Fruit fly (Drosophila melanogaster) whole organism, embryonic: ENCODE measurements around the gene rho-5.

Experiments
- CG10147 ChIP-seq: fragments of 200-800 bp; sonication (Bioruptor generic); optimal IDR thresholded peaks from 2 replicates; lab custom pipeline; 2019; ENCODE audit warnings: missing biosample characterization, mild to moderate bottlenecking, missing genetic modification characterization, moderate library complexity
- CG10209 ChIP-seq: fragments of 200-800 bp; sonication (Bioruptor generic); optimal IDR thresholded peaks from 3 replicates; lab custom pipeline; 2017; ENCODE audit warnings: missing biosample characterization, mild to moderate bottlenecking, missing genetic modification characterization, missing genetic modification reagents
- CG10654 ChIP-seq: fragments of 200-800 bp; sonication (Bioruptor generic); optimal IDR thresholded peaks from 2 replicates; lab custom pipeline; 2016; ENCODE audit warnings: missing biosample characterization, missing genetic modification characterization
- CG11723 ChIP-seq: fragments of 200-800 bp; sonication (Bioruptor generic); optimal IDR thresholded peaks from 2 replicates; lab custom pipeline; 2017; ENCODE audit warnings: missing biosample characterization, mild to moderate bottlenecking, missing genetic modification characterization
- CG12659 ChIP-seq: fragments of 200-800 bp; sonication (Bioruptor generic); optimal IDR thresholded peaks from 3 replicates; lab custom pipeline; 2017; ENCODE audit warnings: mild to moderate bottlenecking, missing biosample characterization, missing genetic modification reagents, missing genetic modification characterization
- CG17328 ChIP-seq: fragments of 200-800 bp; sonication (Bioruptor generic); IDR thresholded peaks from 2 replicates; pipeline ENCODE4 v1.3.6; 2022; ENCODE audit warnings: missing biosample characterization, missing genetic modification characterization
- CG17612 ChIP-seq: fragments of 200-800 bp; sonication (Bioruptor generic); IDR thresholded peaks from 2 replicates; pipeline ENCODE4 v1.3.6; 2022; ENCODE audit warnings: missing biosample characterization, missing genetic modification characterization
- CG18764 ChIP-seq: fragments of 200-800 bp; sonication (Bioruptor generic); optimal IDR thresholded peaks from 3 replicates; lab custom pipeline; 2016; ENCODE audit warnings: missing biosample characterization, missing genetic modification characterization
- CG2678 ChIP-seq: fragments of 200-800 bp; sonication (Bioruptor generic); optimal IDR thresholded peaks from 3 replicates; lab custom pipeline; 2019; ENCODE audit warnings: missing biosample characterization, mild to moderate bottlenecking, missing genetic modification characterization, moderate library complexity
- CG3065 ChIP-seq: fragments of 200-800 bp; sonication (Bioruptor generic); optimal IDR thresholded peaks from 2 replicates; lab custom pipeline; 2016; ENCODE audit warnings: missing biosample characterization, missing genetic modification characterization
- CG31224 ChIP-seq: fragments of 200-800 bp; sonication (Bioruptor generic); IDR thresholded peaks from 2 replicates; pipeline ENCODE4 v1.3.6; 2022; ENCODE audit warnings: missing biosample characterization, missing genetic modification characterization
- CG31441 ChIP-seq: fragments of 200-800 bp; sonication (Bioruptor generic); IDR thresholded peaks from 2 replicates; pipeline ENCODE4 v1.3.6; 2022; ENCODE audit warnings: missing biosample characterization, missing genetic modification characterization
- CG32767 ChIP-seq: fragments of 200-800 bp; sonication (Bioruptor generic); IDR thresholded peaks from 2 replicates; pipeline ENCODE4 v1.3.6; 2022; ENCODE audit warnings: missing biosample characterization, missing genetic modification characterization
- CG4282 ChIP-seq: fragments of 200-800 bp; sonication (Bioruptor generic); optimal IDR thresholded peaks from 2 replicates; lab custom pipeline; 2016; ENCODE audit warnings: missing biosample characterization, missing genetic modification characterization
- CG43689 ChIP-seq: fragments of 200-800 bp; sonication (Bioruptor generic); IDR thresholded peaks from 2 replicates; pipeline ENCODE4 v1.3.6; 2022; ENCODE audit warnings: missing biosample characterization, missing genetic modification characterization
- CG5180 ChIP-seq: fragments of 200-800 bp; sonication (Bioruptor generic); optimal IDR thresholded peaks from 3 replicates; lab custom pipeline; 2017; ENCODE audit warnings: missing biosample characterization, missing genetic modification characterization, mild to moderate bottlenecking, moderate library complexity, missing genetic modification reagents
- CG6689 ChIP-seq: fragments of 200-800 bp; sonication (Bioruptor generic); IDR thresholded peaks from 2 replicates; pipeline ENCODE4 v1.3.6; 2022; ENCODE audit warnings: missing biosample characterization, missing genetic modification characterization
- CG7745 ChIP-seq: fragments of 200-800 bp; sonication (Bioruptor generic); optimal IDR thresholded peaks from 2 replicates; lab custom pipeline; 2018; ENCODE audit warnings: missing biosample characterization, mild to moderate bottlenecking, missing genetic modification characterization, moderate library complexity
- D19B ChIP-seq: fragments of 200-800 bp; sonication (Bioruptor generic); optimal IDR thresholded peaks from 2 replicates; lab custom pipeline; 2017; ENCODE audit warnings: missing biosample characterization, mild to moderate bottlenecking, missing genetic modification characterization
- HLH3B ChIP-seq: fragments of 200-800 bp; sonication (Bioruptor generic); IDR thresholded peaks from 2 replicates; pipeline ENCODE4 v1.3.6; 2022; ENCODE audit warnings: missing biosample characterization, missing genetic modification characterization
- HLH4C ChIP-seq: fragments of 200-800 bp; sonication (Bioruptor generic); IDR thresholded peaks from 3 replicates; pipeline ENCODE4 v1.3.6; 2022; ENCODE audit warnings: missing biosample characterization, missing genetic modification characterization; ENCODE audit not compliant: partially characterized antibody
- HmgZ ChIP-seq: fragments of 200-800 bp; sonication (Bioruptor generic); optimal IDR thresholded peaks from 2 replicates; lab custom pipeline; 2018; ENCODE audit warnings: missing biosample characterization, mild to moderate bottlenecking, missing genetic modification characterization
- Hmr ChIP-seq: fragments of 200-800 bp; sonication (Bioruptor generic); optimal IDR thresholded peaks from 3 replicates; lab custom pipeline; 2017; ENCODE audit warnings: mild to moderate bottlenecking, missing biosample characterization, missing genetic modification reagents, missing genetic modification characterization
- Hsf ChIP-seq: fragments of 200-800 bp; sonication (Bioruptor generic); optimal IDR thresholded peaks from 3 replicates; lab custom pipeline; 2016; ENCODE audit warnings: missing biosample characterization, missing genetic modification characterization
- MBD-R2 ChIP-seq: fragments of 200-800 bp; sonication (Bioruptor generic); IDR thresholded peaks from 2 replicates; pipeline ENCODE4 v1.3.6; 2022; ENCODE audit warnings: missing biosample characterization, missing genetic modification characterization
- MESR4 ChIP-seq: fragments of 200-800 bp; sonication (Bioruptor generic); optimal IDR thresholded peaks from 2 replicates; lab custom pipeline; 2018; ENCODE audit warnings: missing biosample characterization, mild to moderate bottlenecking, missing genetic modification characterization, moderate library complexity
- Mad ChIP-seq: fragments of 200-800 bp; sonication (Bioruptor generic); optimal IDR thresholded peaks from 2 replicates; lab custom pipeline; 2016; ENCODE audit warnings: missing biosample characterization, missing genetic modification characterization
- Mes4 ChIP-seq: fragments of 200-800 bp; sonication (Bioruptor generic); optimal IDR thresholded peaks from 2 replicates; lab custom pipeline; 2016; ENCODE audit warnings: missing biosample characterization, missing genetic modification characterization
- PHDP ChIP-seq: fragments of 200-800 bp; sonication (Bioruptor generic); optimal IDR thresholded peaks from 3 replicates; lab custom pipeline; 2018; ENCODE audit warnings: missing biosample characterization, mild to moderate bottlenecking, missing genetic modification characterization, moderate library complexity
- Ravus ChIP-seq: fragments of 200-800 bp; sonication (Bioruptor generic); IDR thresholded peaks from 2 replicates; pipeline ENCODE4 v1.3.6; 2022; ENCODE audit warnings: missing biosample characterization, missing genetic modification characterization
- Six4 ChIP-seq: fragments of 200-800 bp; sonication (Bioruptor generic); optimal IDR thresholded peaks from 2 replicates; lab custom pipeline; 2016; ENCODE audit warnings: missing biosample characterization, missing genetic modification characterization
- Spps ChIP-seq: fragments of 200-800 bp; sonication (Bioruptor generic); optimal IDR thresholded peaks from 2 replicates; lab custom pipeline; 2018; ENCODE audit warnings: missing biosample characterization, mild to moderate bottlenecking, missing genetic modification characterization
- Sry-β ChIP-seq: fragments of 200-800 bp; sonication (Bioruptor generic); optimal IDR thresholded peaks from 2 replicates; lab custom pipeline; 2018; ENCODE audit warnings: missing biosample characterization, mild to moderate bottlenecking, missing genetic modification characterization, moderate library complexity
- chn ChIP-seq: fragments of 200-800 bp; sonication (Bioruptor generic); optimal IDR thresholded peaks from 2 replicates; lab custom pipeline; 2016; ENCODE audit warnings: missing biosample characterization, missing genetic modification characterization
- crc ChIP-seq: fragments of 200-800 bp; sonication (Bioruptor generic); optimal IDR thresholded peaks from 2 replicates; lab custom pipeline; 2016; ENCODE audit warnings: missing biosample characterization, missing genetic modification characterization
- ems ChIP-seq: fragments of 200-800 bp; sonication (Bioruptor generic); optimal IDR thresholded peaks from 3 replicates; lab custom pipeline; 2016; ENCODE audit warnings: missing biosample characterization, missing genetic modification characterization
- en ChIP-seq: fragments of 200-800 bp; sonication (Bioruptor generic); optimal IDR thresholded peaks from 2 replicates; lab custom pipeline; 2016; ENCODE audit warnings: missing biosample characterization, missing genetic modification characterization
- fru ChIP-seq: fragments of >200 bp; optimal IDR thresholded peaks from 2 replicates; lab custom pipeline; 2017
- gcm ChIP-seq: fragments of 200-800 bp; sonication (Bioruptor generic); optimal IDR thresholded peaks from 2 replicates; lab custom pipeline; 2019; ENCODE audit warnings: missing biosample characterization, mild to moderate bottlenecking, missing genetic modification characterization, moderate library complexity
- grn ChIP-seq: fragments of 200-800 bp; sonication (Bioruptor generic); optimal IDR thresholded peaks from 3 replicates; lab custom pipeline; 2017; ENCODE audit warnings: missing biosample characterization, missing genetic modification characterization
- her ChIP-seq: fragments of 200-800 bp; sonication (Bioruptor generic); optimal IDR thresholded peaks from 2 replicates; lab custom pipeline; 2016; ENCODE audit warnings: missing biosample characterization, missing genetic modification characterization
- hkb ChIP-seq, 2 experiments: fragments of 200-800 bp in 1 of 2; fragments of >200 bp in 1 of 2; sonication (Bioruptor generic) in 1 of 2; IDR thresholded peaks in 1 of 2; optimal IDR thresholded peaks in 1 of 2; 2 replicates each; pipeline versions ENCODE4 v1.3.6 to Lab custom; 2017 to 2022; ENCODE audit warnings: missing biosample characterization in 1 of 2, missing genetic modification characterization in 1 of 2
- kay ChIP-seq: fragments of 200-800 bp; sonication (Bioruptor generic); optimal IDR thresholded peaks from 2 replicates; lab custom pipeline; 2016; ENCODE audit warnings: missing biosample characterization, missing genetic modification characterization
- lov ChIP-seq, 2 experiments: fragments of 200-800 bp in 1 of 2; fragments of >200 bp in 1 of 2; sonication (Bioruptor generic) in 1 of 2; IDR thresholded peaks in 1 of 2; optimal IDR thresholded peaks in 1 of 2; 2 replicates in 1 of 2; 3 replicates in 1 of 2; pipeline versions ENCODE4 v1.3.6 to Lab custom; 2017 to 2022; ENCODE audit warnings: missing biosample characterization in 1 of 2, missing genetic modification characterization in 1 of 2
- mam ChIP-seq: fragments of 200-800 bp; sonication (Bioruptor generic); optimal IDR thresholded peaks from 3 replicates; lab custom pipeline; 2016; ENCODE audit warnings: missing biosample characterization, missing genetic modification characterization
- phol ChIP-seq: fragments of 200-800 bp; sonication (Bioruptor generic); optimal IDR thresholded peaks from 3 replicates; lab custom pipeline; 2018; ENCODE audit warnings: missing biosample characterization, mild to moderate bottlenecking, missing genetic modification characterization, moderate library complexity
- row ChIP-seq: fragments of 200-800 bp; sonication (Bioruptor generic); IDR thresholded peaks from 3 replicates; pipeline ENCODE4 v1.3.6; 2022; ENCODE audit warnings: missing biosample characterization, missing genetic modification characterization
- slp2 ChIP-seq: fragments of 200-800 bp; sonication (Bioruptor generic); optimal IDR thresholded peaks from 2 replicates; lab custom pipeline; 2016; ENCODE audit warnings: missing biosample characterization, missing genetic modification characterization
- sqz ChIP-seq: fragments of 200-800 bp; sonication (Bioruptor generic); optimal IDR thresholded peaks from 3 replicates; lab custom pipeline; 2018; ENCODE audit warnings: missing biosample characterization, mild to moderate bottlenecking, missing genetic modification characterization
- toy ChIP-seq: fragments of 200-800 bp; sonication (Bioruptor generic); IDR thresholded peaks from 2 replicates; pipeline ENCODE4 v1.3.6; 2022; ENCODE audit warnings: missing biosample characterization, missing genetic modification characterization
- twi ChIP-seq: fragments of 200-800 bp; optimal IDR thresholded peaks from 2 replicates; lab custom pipeline; 2019; ENCODE audit warnings: missing biosample characterization, mild to moderate bottlenecking, missing genetic modification characterization, moderate library complexity

rho-5 gene

dm6 chr2L:10334854-10335277 is 38.8 kb downstream of the rho-5 start (continued):
- peak; percentile 65 for TF ChIP-seq PHDP (tag; lab: Kevin White, UChicago)
- TF ChIP-seq HLH3B (GFP tag; lab: Robert Waterston, UW) = peak; percentile 32; the same call in 1 of the 2 replicates
- TF ChIP-seq CG2678 (tag; lab: Kevin White, UChicago) = peak; percentile 73
- peak; percentile 43 for TF ChIP-seq Spps
- peak; percentile 48 for TF ChIP-seq Six4
- peak; percentile 54 for TF ChIP-seq D19B (GFP tag; lab: Kevin White, UChicago)
- no peak for TF ChIP-seq HLH4C (GFP tag; lab: Robert Waterston, UW)
- TF ChIP-seq CG3065 = no peak
- TF ChIP-seq MESR4 (GFP tag; lab: Kevin White, UChicago) = peak; percentile 70
- TF ChIP-seq grn (GFP tag; lab: Kevin White, UChicago) = peak; percentile 83
- no peak for TF ChIP-seq toy (GFP tag; lab: Robert Waterston, UW)
- TF ChIP-seq hkb (optimal IDR thresholded peaks at IDR 0.05; lab: Kevin White, UChicago) = no peak
- peak; percentile 69 for TF ChIP-seq hkb (GFP tag; IDR thresholded peaks at IDR 0.05; lab: Robert Waterston, UW)
- no peak for TF ChIP-seq lov (optimal IDR thresholded peaks at IDR 0.05; lab: Kevin White, UChicago)
- no peak for TF ChIP-seq lov (GFP tag; IDR thresholded peaks at IDR 0.05; lab: Robert Waterston, UW)
- TF ChIP-seq row = peak; percentile 70; the same call in 2 of the 3 replicates
- TF ChIP-seq her (GFP tag; lab: Kevin White, UChicago) = peak; percentile 75
- TF ChIP-seq crc (GFP tag; lab: Kevin White, UChicago) = no peak
- TF ChIP-seq CG10209 (GFP tag; lab: Kevin White, UChicago) = peak; percentile 63
- TF ChIP-seq Hsf (GFP tag; lab: Kevin White, UChicago) = peak; percentile 44
- peak; percentile 90 for TF ChIP-seq kay
- TF ChIP-seq Mes4 = no peak
- TF ChIP-seq CG18764 = no peak
- peak; percentile 52 for TF ChIP-seq ems (GFP tag; lab: Kevin White, UChicago)
- peak; percentile 90 for TF ChIP-seq Hmr (GFP tag; lab: Kevin White, UChicago)
- TF ChIP-seq HmgZ (tag; lab: Kevin White, UChicago) = peak; percentile 92
- TF ChIP-seq CG17612 (GFP tag; lab: Robert Waterston, UW) = no peak
- TF ChIP-seq CG12659 = peak; percentile 77
- TF ChIP-seq chn (GFP tag; lab: Kevin White, UChicago) = no peak
- peak; percentile 53 for TF ChIP-seq CG17328 (GFP tag; lab: Robert Waterston, UW)
- peak; percentile 49 for TF ChIP-seq CG31441
- TF ChIP-seq twi = peak; percentile 51
- TF ChIP-seq CG11723 = peak; percentile 75
- TF ChIP-seq CG6689 = peak; percentile 32; the same call in 1 of the 2 replicates
- no peak for TF ChIP-seq phol
- TF ChIP-seq CG10654 (GFP tag; lab: Kevin White, UChicago) = peak; percentile 14
- no peak for TF ChIP-seq Ravus (GFP tag; lab: Robert Waterston, UW)
- TF ChIP-seq Mad (GFP tag; lab: Kevin White, UChicago) = no peak
- peak; percentile 50 for TF ChIP-seq mam (GFP tag; lab: Kevin White, UChicago)
- no peak for TF ChIP-seq CG31224 (GFP tag; lab: Robert Waterston, UW)
- TF ChIP-seq en (GFP tag; lab: Kevin White, UChicago) = no peak
- TF ChIP-seq CG7745 (tag; lab: Kevin White, UChicago) = peak; percentile 66
- TF ChIP-seq CG32767 (GFP tag; lab: Robert Waterston, UW) = peak; percentile 59; the same call in 1 of the 2 replicates
- TF ChIP-seq fru (lab: Kevin White, UChicago) = no peak
- TF ChIP-seq CG4282 (GFP tag; lab: Kevin White, UChicago) = no peak
- TF ChIP-seq Sry-β = peak; percentile 17
- no peak for TF ChIP-seq CG43689
- TF ChIP-seq sqz (GFP tag; lab: Kevin White, UChicago) = peak; percentile 76
- TF ChIP-seq CG10147 (GFP tag; lab: Kevin White, UChicago) = peak; percentile 64
- TF ChIP-seq gcm (GFP tag; lab: Kevin White, UChicago) = peak; percentile 34
- peak; percentile 43 for TF ChIP-seq slp2
- TF ChIP-seq CG5180 (GFP tag; lab: Kevin White, UChicago) = peak; percentile 65
- TF ChIP-seq MBD-R2 = peak; percentile 81
